Worm (Caenorhabditis elegans): ENCODE measurements around the gene mpst-4.

mpst-4 gene

DNA sequence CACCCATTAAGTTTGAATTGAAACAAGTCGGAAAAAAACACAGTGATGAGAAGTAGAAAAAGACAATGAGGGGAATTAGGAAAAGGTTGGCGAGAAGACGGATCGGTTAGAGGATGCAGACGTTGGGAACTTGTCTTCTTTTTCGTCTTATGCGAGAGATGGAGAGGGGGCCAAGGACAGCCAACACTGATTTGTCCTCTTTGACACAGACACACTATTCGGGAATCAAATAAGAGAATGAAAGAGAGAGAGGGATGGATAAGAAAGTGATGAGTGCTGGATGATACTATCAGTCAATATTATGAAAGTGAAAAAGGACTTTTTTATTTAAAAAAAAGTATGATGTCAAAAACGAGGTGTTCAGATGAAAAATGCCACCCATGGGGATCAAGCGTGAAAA is 41.5 kb downstream of the mpst-4 start, which contains the start of gene lact-5:
Gene lact-5 (minus strand): TSS at position 1 of the 400 bp plus-strand sequence.
- peak; percentile 69 for TF ChIP-seq blmp-1 (tag; optimal IDR thresholded peaks at IDR 0.05)
- no peak for TF ChIP-seq nhr-12 (tag; optimal IDR thresholded peaks at IDR 0.05)

DNA sequence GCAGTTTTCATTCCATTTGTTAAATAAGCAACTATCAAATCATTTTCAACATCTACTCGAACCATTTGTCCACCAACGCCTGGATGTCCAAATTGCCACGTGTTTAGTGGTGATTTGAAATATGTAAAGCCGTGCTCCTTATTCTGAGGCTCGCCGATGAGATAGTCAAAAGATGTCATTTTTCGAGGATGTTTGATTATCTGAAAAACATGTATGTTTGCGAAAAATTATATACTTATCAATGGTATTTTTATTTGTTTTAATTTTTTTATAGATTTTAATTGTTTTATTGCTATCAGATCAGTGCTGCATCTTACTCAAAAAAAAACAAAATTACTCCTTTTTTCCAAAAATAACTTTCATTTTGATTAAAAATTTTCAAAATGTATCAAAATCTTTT is 44.5 kb downstream of the mpst-4 start:
- TF ChIP-seq zip-8 (tag; optimal IDR thresholded peaks at IDR 0.05) = no peak
- TF ChIP-seq M03D4.4 (tag; optimal IDR thresholded peaks at IDR 0.05) = no peak

DNA sequence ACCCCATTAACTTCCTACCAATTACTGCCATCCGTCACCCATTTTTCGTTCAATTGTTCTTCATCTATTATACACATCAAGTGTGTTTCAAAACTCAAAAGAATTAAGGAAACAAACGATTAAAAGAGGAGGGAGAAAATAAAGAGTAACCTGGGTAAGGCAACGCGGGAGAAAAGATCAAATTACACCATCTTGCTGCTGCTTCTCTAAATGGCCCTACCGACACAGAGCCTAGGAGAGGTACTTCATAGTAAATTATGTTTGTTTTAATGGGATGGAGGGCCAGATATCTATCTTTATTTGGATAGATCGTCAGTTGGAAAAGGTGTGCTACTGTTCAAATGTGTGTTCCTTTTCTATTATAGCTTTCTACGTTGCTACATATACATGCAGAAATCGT is 47.9 kb downstream of the mpst-4 start:
- no peak for TF ChIP-seq mab-5 (tag; optimal IDR thresholded peaks at IDR 0.05)
- TF ChIP-seq unc-39 (tag; optimal IDR thresholded peaks at IDR 0.05) = no peak
- TF ChIP-seq ceh-43 (GFP tag; optimal IDR thresholded peaks at IDR 0.05) = no peak
- no peak for TF ChIP-seq mls-2 (tag; optimal IDR thresholded peaks at IDR 0.05)
- TF ChIP-seq lin-13 (tag; optimal IDR thresholded peaks at IDR 0.05) = no peak
- TF ChIP-seq ham-2 (GFP tag; optimal IDR thresholded peaks at IDR 0.05) = no peak
- TF ChIP-seq bed-3 (GFP tag; optimal IDR thresholded peaks at IDR 0.05) = no peak
- TF ChIP-seq ceh-39 (tag; optimal IDR thresholded peaks at IDR 0.05) = no peak
- TF ChIP-seq sptf-1 (tag; optimal IDR thresholded peaks at IDR 0.05) = no peak
- TF ChIP-seq cnd-1 (tag; optimal IDR thresholded peaks at IDR 0.05) = no peak
- TF ChIP-seq flh-1 (GFP tag; optimal IDR thresholded peaks at IDR 0.05) = no peak
- TF ChIP-seq pha-4 (tag; optimal IDR thresholded peaks at IDR 0.05) = no peak
- TF ChIP-seq nhr-237 (tag; optimal IDR thresholded peaks at IDR 0.05) = no peak
- TF ChIP-seq zip-8 (tag; optimal IDR thresholded peaks at IDR 0.05) = no peak
- no peak for TF ChIP-seq nhr-12 (tag; optimal IDR thresholded peaks at IDR 0.05)
- no peak for TF ChIP-seq ceh-83 (GFP tag; optimal IDR thresholded peaks at IDR 0.05)
- TF ChIP-seq unc-62 (GFP tag; optimal IDR thresholded peaks at IDR 0.05) = no peak

All from whole organism, mixed stage, embryonic.